Worm (Caenorhabditis elegans): ENCODE results near the gene mrpl-50.

The mrpl-50 gene

ce11 chrII:8914654-8915053 lies 15.0 kb upstream of the mrpl-50 start:
- peak; percentile 47; the same call in 1 of the 2 replicates for TF ChIP-seq tra-1 (GFP tag; IDR thresholded peaks at IDR 0.05)
- peak; percentile 68; the same call in 1 of the 2 replicates for TF ChIP-seq ceh-20 (GFP tag; IDR thresholded peaks at IDR 0.05)
- TF ChIP-seq dve-1 (tag; optimal IDR thresholded peaks at IDR 0.05; ENCODE audit: insufficient read depth) = peak; percentile 15
- no peak for TF ChIP-seq fkh-10 (GFP tag; optimal IDR thresholded peaks at IDR 0.05)
- no peak for TF ChIP-seq nhr-76 (tag; optimal IDR thresholded peaks at IDR 0.05)
- peak; percentile 89 for TF ChIP-seq dmd-6 (GFP tag; IDR thresholded peaks at IDR 0.05)
- TF ChIP-seq daf-16 (GFP tag; optimal IDR thresholded peaks at IDR 0.05) = no peak
- no peak for TF ChIP-seq daf-16 (tag; optimal IDR thresholded peaks at IDR 0.05)

ce11 chrII:8916656-8917055 lies 13.0 kb upstream of the mrpl-50 start:
- TF ChIP-seq daf-16 (GFP tag; optimal IDR thresholded peaks at IDR 0.05) = no peak
- no peak for TF ChIP-seq daf-16 (tag; optimal IDR thresholded peaks at IDR 0.05)
- TF ChIP-seq ZK337.2 (GFP tag; IDR thresholded peaks at IDR 0.05) = no peak
- no peak for TF ChIP-seq lin-1 (GFP tag; IDR thresholded peaks at IDR 0.05)
- no peak for TF ChIP-seq dmd-6 (GFP tag; IDR thresholded peaks at IDR 0.05)
- no peak for TF ChIP-seq dve-1 (tag; optimal IDR thresholded peaks at IDR 0.05; ENCODE audit: insufficient read depth)
- no peak for TF ChIP-seq ces-1 (GFP tag; optimal IDR thresholded peaks at IDR 0.05)
- no peak for TF ChIP-seq F26F4.8 (GFP tag; conservative IDR thresholded peaks at IDR 0.05)
- TF ChIP-seq mdl-1 (tag; optimal IDR thresholded peaks at IDR 0.05) = no peak
- no peak for TF ChIP-seq saeg-2 (GFP tag; IDR thresholded peaks at IDR 0.05)
- TF ChIP-seq nhr-77 (tag; optimal IDR thresholded peaks at IDR 0.05) = no peak
- TF ChIP-seq dmd-9 (GFP tag; IDR thresholded peaks at IDR 0.05) = no peak

ce11 chrII:8917339-8917738 lies 12.3 kb upstream of the mrpl-50 start:
- TF ChIP-seq Y5F2A.4 (GFP tag; optimal IDR thresholded peaks at IDR 0.05) (no peak), pqm-1 (tag; optimal IDR thresholded peaks at IDR 0.05) (peak; percentile 6), nhr-28 (tag; optimal IDR thresholded peaks at IDR 0.05) (peak; percentile 65), lin-38 (GFP tag; IDR thresholded peaks at IDR 0.05) (no peak), daf-16 (GFP tag; optimal IDR thresholded peaks at IDR 0.05) (no peak), daf-16 (tag; optimal IDR thresholded peaks at IDR 0.05) (peak; percentile 54), vab-7 (GFP tag; IDR thresholded peaks at IDR 0.05) (no peak), lin-39 (tag; optimal IDR thresholded peaks at IDR 0.05) (no peak), nhr-77 (tag; optimal IDR thresholded peaks at IDR 0.05) (peak; percentile 19)

- no peak for TF ChIP-seq dve-1 (tag; optimal IDR thresholded peaks at IDR 0.05; ENCODE audit: insufficient read depth)
- no peak for TF ChIP-seq nhr-111 (GFP tag; optimal IDR thresholded peaks at IDR 0.05)
- no peak for TF ChIP-seq F26F4.8 (GFP tag; conservative IDR thresholded peaks at IDR 0.05)
- TF ChIP-seq lin-29 (GFP tag; IDR thresholded peaks at IDR 0.05) = no peak
- no peak for TF ChIP-seq nhr-6 (tag; optimal IDR thresholded peaks at IDR 0.05)
Observed at ce11 chrII:8920315-8920714, 9.3 kb upstream of the mrpl-50 start.

ce11 chrII:8920955-8921354 lies 8.7 kb upstream of the mrpl-50 start:
- no peak for TF ChIP-seq mes-2 (tag; optimal IDR thresholded peaks at IDR 0.05; ENCODE audit: poor library complexity, severe bottlenecking)
- no peak for TF ChIP-seq nhr-111 (GFP tag; optimal IDR thresholded peaks at IDR 0.05)
- TF ChIP-seq ces-1 (GFP tag; optimal IDR thresholded peaks at IDR 0.05) = peak; percentile 3
- no peak for TF ChIP-seq ctbp-1 (GFP tag; IDR thresholded peaks at IDR 0.05)

- TF ChIP-seq spr-3 (GFP tag; optimal IDR thresholded peaks at IDR 0.05) = no peak
- peak; percentile 89 for TF ChIP-seq aha-1 (tag)
Observed at ce11 chrII:8921456-8921855, 8.2 kb upstream of the mrpl-50 start.

ce11 chrII:8922140-8922539 lies 7.5 kb upstream of the mrpl-50 start, which contains the start of gene B0457.6:
Gene B0457.6 (plus strand): TSS chrII:8922423.
- TF ChIP-seq pqm-1 (tag; optimal IDR thresholded peaks at IDR 0.05) (peak; percentile 90), lin-39 (tag; optimal IDR thresholded peaks at IDR 0.05) (no peak), hlh-30 (tag; optimal IDR thresholded peaks at IDR 0.05; ENCODE audit: insufficient read depth) (peak; percentile 9), hlh-11 (tag; optimal IDR thresholded peaks at IDR 0.05) (peak; percentile 48), nhr-41 (GFP tag; IDR thresholded peaks at IDR 0.05) (0 out of 2 replicates have a peak, but pooled peaks have one; percentile 15), lsy-2 (tag; optimal IDR thresholded peaks at IDR 0.05) (peak in 1 of 2 experiments; percentile 37), fos-1 (tag; optimal IDR thresholded peaks at IDR 0.05) (no peak), hmg-1.1 (GFP tag; IDR thresholded peaks at IDR 0.05) (peak; percentile 54; the same call in 1 of the 2 replicates), dmd-6 (GFP tag; IDR thresholded peaks at IDR 0.05) (peak; percentile 47; the same call in 1 of the 2 replicates), nhr-28 (tag; optimal IDR thresholded peaks at IDR 0.05) (peak; percentile 45)

Measured in whole organism, L4 larva.